Fruit fly (Drosophila melanogaster) whole organism, adult: ENCODE results near the gene CG15717.

ENCODE experiments used
- CG11617 ChIP-seq: fragments of 200-800 bp; sonication (Bioruptor generic); optimal IDR thresholded peaks from 2 replicates; lab custom pipeline; 2017; ENCODE audit warnings: mild to moderate bottlenecking, missing biosample characterization, missing genetic modification reagents, missing genetic modification characterization
- CG12768 ChIP-seq: fragments of 200-800 bp; sonication (Bioruptor generic); optimal IDR thresholded peaks from 2 replicates; lab custom pipeline; 2017; ENCODE audit warnings: missing biosample characterization, missing genetic modification characterization, mild to moderate bottlenecking, moderate library complexity, missing genetic modification reagents
- CG14711 ChIP-seq: fragments of 200-800 bp; sonication (Bioruptor generic); optimal IDR thresholded peaks from 2 replicates; lab custom pipeline; 2018; ENCODE audit warnings: missing biosample characterization, mild to moderate bottlenecking, missing genetic modification characterization, moderate library complexity
- CG1620 ChIP-seq: fragments of 200-800 bp; sonication (Bioruptor generic); optimal IDR thresholded peaks from 2 replicates; lab custom pipeline; 2016; ENCODE audit warnings: missing biosample characterization, missing genetic modification characterization
- CG33017 ChIP-seq: fragments of 200-800 bp; sonication (Bioruptor generic); optimal IDR thresholded peaks from 2 replicates; lab custom pipeline; 2018; ENCODE audit warnings: missing biosample characterization, mild to moderate bottlenecking, missing genetic modification characterization, moderate library complexity
- CG5204 ChIP-seq: fragments of 200-800 bp; sonication (Bioruptor generic); optimal IDR thresholded peaks from 2 replicates; lab custom pipeline; 2016; ENCODE audit warnings: missing biosample characterization, missing genetic modification characterization
- CG7045 ChIP-seq: fragments of 200-800 bp; sonication (Bioruptor generic); optimal IDR thresholded peaks from 2 replicates; lab custom pipeline; 2017; ENCODE audit warnings: missing biosample characterization, mild to moderate bottlenecking, missing genetic modification characterization
- CG7101 ChIP-seq: fragments of 200-800 bp; sonication (Bioruptor generic); optimal IDR thresholded peaks from 2 replicates; lab custom pipeline; 2018; ENCODE audit warnings: missing biosample characterization, mild to moderate bottlenecking, missing genetic modification characterization, moderate library complexity
- Clk ChIP-seq: fragments of 200-800 bp; sonication (Bioruptor generic); optimal IDR thresholded peaks from 2 replicates; lab custom pipeline; 2017; ENCODE audit warnings: missing biosample characterization, missing genetic modification characterization
- Crg-1 ChIP-seq: fragments of 200-800 bp; sonication (Bioruptor generic); optimal IDR thresholded peaks from 2 replicates; lab custom pipeline; 2016; ENCODE audit warnings: missing biosample characterization, missing genetic modification characterization
- Hr96 ChIP-seq: fragments of 200-800 bp; sonication (Bioruptor generic); optimal IDR thresholded peaks from 2 replicates; lab custom pipeline; 2016; ENCODE audit warnings: missing biosample characterization, missing genetic modification characterization
- Mnt ChIP-seq: fragments of 200-800 bp; sonication (Bioruptor generic); optimal IDR thresholded peaks from 2 replicates; lab custom pipeline; 2016; ENCODE audit warnings: missing biosample characterization, mild to moderate bottlenecking, missing genetic modification characterization
- bab1 ChIP-seq: fragments of 200-800 bp; sonication (Bioruptor generic); optimal IDR thresholded peaks from 3 replicates; lab custom pipeline; 2019; ENCODE audit warnings: missing biosample characterization, mild to moderate bottlenecking, missing genetic modification characterization, moderate library complexity
- cic ChIP-seq: fragments of 200-800 bp; sonication (Bioruptor generic); optimal IDR thresholded peaks from 2 replicates; lab custom pipeline; 2017; ENCODE audit warnings: missing biosample characterization, mild to moderate bottlenecking, missing genetic modification characterization, moderate library complexity
- cnc ChIP-seq, 2 experiments: fragments of >200 bp; optimal IDR thresholded peaks; 2 replicates each; lab custom pipeline; 2017
- kay ChIP-seq: fragments of 200-800 bp; sonication (Bioruptor generic); peaks from one replicate; lab custom pipeline; 2016; ENCODE audit warnings: missing biosample characterization, missing genetic modification characterization, borderline replicate concordance
- ovo ChIP-seq: fragments of 200-800 bp; sonication (Bioruptor generic); optimal IDR thresholded peaks from 2 replicates; lab custom pipeline; 2016; ENCODE audit warnings: missing biosample characterization, missing genetic modification characterization
- pad ChIP-seq: fragments of 200-800 bp; sonication (Bioruptor generic); optimal IDR thresholded peaks from 3 replicates; lab custom pipeline; 2017; ENCODE audit warnings: missing biosample characterization, missing genetic modification characterization, mild to moderate bottlenecking, moderate library complexity, missing genetic modification reagents
- tj ChIP-seq: fragments of 200-800 bp; sonication (Bioruptor generic); optimal IDR thresholded peaks from 3 replicates; lab custom pipeline; 2017; ENCODE audit warnings: missing biosample characterization, mild to moderate bottlenecking, missing genetic modification characterization, moderate library complexity
- toe ChIP-seq: fragments of 200-800 bp; sonication (Bioruptor generic); optimal IDR thresholded peaks from 2 replicates; lab custom pipeline; 2016; ENCODE audit warnings: missing biosample characterization, missing genetic modification characterization

The CG15717 gene

dm6 chrX:13128750-13129152 lies at the start of gene CG15717, which contains the start of the genes CG32638 and MFS10:
Gene CG15717 (plus strand): TSS chrX:13128952.
Gene CG32638 (minus strand): TSS chrX:13128794.
Gene MFS10 (plus strand): TSS chrX:13129018.
- TF ChIP-seq CG5204 (no peak), toe (GFP tag; lab: Kevin White, UChicago) (no peak), Mnt (GFP tag; lab: Kevin White, UChicago) (peak; percentile 67), Crg-1 (GFP tag; lab: Kevin White, UChicago) (no peak), CG1620 (GFP tag; lab: Kevin White, UChicago) (no peak), Hr96 (GFP tag; lab: Kevin White, UChicago) (no peak), CG7045 (GFP tag; lab: Kevin White, UChicago) (no peak), bab1 (GFP tag; lab: Kevin White, UChicago) (peak; percentile 68), pad (GFP tag; lab: Kevin White, UChicago) (no peak), kay (GFP tag; lab: Kevin White, UChicago) (no peak), ovo (GFP tag; lab: Kevin White, UChicago) (no peak), tj (peak; percentile 33), CG14711 (tag; lab: Kevin White, UChicago) (peak; percentile 14), CG33017 (no peak), cic (GFP tag; lab: Kevin White, UChicago) (peak; percentile 68), Clk (no peak), cnc (optimal IDR thresholded peaks at IDR 0.05; lab: Kevin White, UChicago) (no peak), CG11617 (GFP tag; lab: Kevin White, UChicago) (no peak), CG7101 (peak; percentile 52), CG12768 (no peak)

dm6 chrX:13087333-13087828 lies 41.4 kb upstream of the CG15717 start:
- no peak for TF ChIP-seq toe (GFP tag; lab: Kevin White, UChicago)
- no peak for TF ChIP-seq CG33017
- TF ChIP-seq CG7045 (GFP tag; lab: Kevin White, UChicago) = no peak
- no peak for TF ChIP-seq cnc (optimal IDR thresholded peaks at IDR 0.05; lab: Kevin White, UChicago)
- TF ChIP-seq CG12768 = no peak
- no peak for TF ChIP-seq ovo (GFP tag; lab: Kevin White, UChicago)
- no peak for TF ChIP-seq Mnt (GFP tag; lab: Kevin White, UChicago)
- no peak for TF ChIP-seq CG14711 (tag; lab: Kevin White, UChicago)
- TF ChIP-seq kay (GFP tag; lab: Kevin White, UChicago) = no peak
- no peak for TF ChIP-seq CG7101
- no peak for TF ChIP-seq CG11617 (GFP tag; lab: Kevin White, UChicago)
- TF ChIP-seq CG1620 (GFP tag; lab: Kevin White, UChicago) = no peak
- peak; percentile 43 for TF ChIP-seq bab1 (GFP tag; lab: Kevin White, UChicago)
- no peak for TF ChIP-seq Crg-1 (GFP tag; lab: Kevin White, UChicago)
- TF ChIP-seq Clk = no peak
- no peak for TF ChIP-seq Hr96 (GFP tag; lab: Kevin White, UChicago)
- peak; percentile 11 for TF ChIP-seq tj
- TF ChIP-seq cic (GFP tag; lab: Kevin White, UChicago) = peak; percentile 40
- peak; percentile 0 for TF ChIP-seq pad (GFP tag; lab: Kevin White, UChicago)

- peak; percentile 10 for TF ChIP-seq ovo (GFP tag; lab: Kevin White, UChicago)
- no peak for TF ChIP-seq tj
- no peak for TF ChIP-seq pad (GFP tag; lab: Kevin White, UChicago)
- peak; percentile 36 for TF ChIP-seq cic (GFP tag; lab: Kevin White, UChicago)
- TF ChIP-seq Hr96 (GFP tag; lab: Kevin White, UChicago) = no peak
- TF ChIP-seq Mnt (GFP tag; lab: Kevin White, UChicago) = peak; percentile 3
- TF ChIP-seq Clk = no peak
- TF ChIP-seq bab1 (GFP tag; lab: Kevin White, UChicago) = no peak
- TF ChIP-seq CG7045 (GFP tag; lab: Kevin White, UChicago) = no peak
- TF ChIP-seq toe (GFP tag; lab: Kevin White, UChicago) = no peak
- peak; percentile 3 for TF ChIP-seq CG5204
These were observed 40.5 kb upstream of the CG15717 start for dm6 chrX:13088025-13088805.

- TF ChIP-seq kay (GFP tag; lab: Kevin White, UChicago) = no peak
- TF ChIP-seq toe (GFP tag; lab: Kevin White, UChicago) = no peak
- no peak for TF ChIP-seq CG1620 (GFP tag; lab: Kevin White, UChicago)
- TF ChIP-seq ovo (GFP tag; lab: Kevin White, UChicago) = peak; percentile 18
- no peak for TF ChIP-seq Crg-1 (GFP tag; lab: Kevin White, UChicago)
- no peak for TF ChIP-seq Mnt (GFP tag; lab: Kevin White, UChicago)
- TF ChIP-seq CG33017 = no peak
These were observed 39.4 kb upstream of the CG15717 start for dm6 chrX:13089375-13089774.

- TF ChIP-seq tj (peak; percentile 21), pad (GFP tag; lab: Kevin White, UChicago) (peak; percentile 40), Mnt (GFP tag; lab: Kevin White, UChicago) (peak; percentile 36), CG7045 (GFP tag; lab: Kevin White, UChicago) (no peak), Crg-1 (GFP tag; lab: Kevin White, UChicago) (peak; percentile 4), bab1 (GFP tag; lab: Kevin White, UChicago) (peak; percentile 23), cic (GFP tag; lab: Kevin White, UChicago) (peak; percentile 11), CG14711 (tag; lab: Kevin White, UChicago) (no peak), CG7101 (no peak)
These were observed 38.7 kb upstream of the CG15717 start, which contains the start of gene hep for dm6 chrX:13089920-13090655. Gene hep (minus strand): TSS chrX:13090434.
